Worm (Caenorhabditis elegans) whole organism, L2 larva: Measurements from ENCODE around the gene Y39B6A.7.
A peak's percentile ranks its signal among the peaks of the same experiment; 100 is the strongest.

Source experiments
- C34F6.9 ChIP-seq: fragments of 150-350 bp; optimal IDR thresholded peaks from 2 replicates; lab custom pipeline; 2014; ENCODE audit warnings: missing biosample characterization, missing genetic modification characterization
- F13H6.1 ChIP-seq: sonication (generic microtip); optimal IDR thresholded peaks from 2 replicates; lab custom pipeline; 2016; ENCODE audit warnings: missing genetic modification characterization, missing compliant biosample characterization
- R02D3.7 ChIP-seq: fragments of 150-350 bp; optimal IDR thresholded peaks from 2 replicates; lab custom pipeline; 2014; ENCODE audit warnings: missing biosample characterization, missing genetic modification characterization
- ZK546.5 ChIP-seq: sonication (generic microtip); optimal IDR thresholded peaks from 2 replicates; lab custom pipeline; 2017; ENCODE audit warnings: missing biosample characterization, missing genetic modification characterization
- alr-1 ChIP-seq: fragments of 150-350 bp; optimal IDR thresholded peaks from 2 replicates; lab custom pipeline; 2014; ENCODE audit warnings: missing biosample characterization, missing genetic modification characterization
- aly-2 ChIP-seq: fragments of 150-350 bp; optimal IDR thresholded peaks from 2 replicates; lab custom pipeline; 2014; ENCODE audit warnings: missing biosample characterization, missing genetic modification characterization
- ama-1 ChIP-seq: fragments of 150-350 bp; optimal IDR thresholded peaks from 2 replicates; lab custom pipeline; 2018; ENCODE audit warnings: inconsistent platforms
- blmp-1 ChIP-seq: sonication (generic microtip); optimal IDR thresholded peaks from 2 replicates; lab custom pipeline; 2017; ENCODE audit warnings: missing genetic modification characterization, mild to moderate bottlenecking, missing compliant biosample characterization, antibody characterized with exemption, moderate library complexity; ENCODE audit not compliant: insufficient read depth
- ceh-16 ChIP-seq: fragments of 150-350 bp; optimal IDR thresholded peaks from 2 replicates; lab custom pipeline; 2014; ENCODE audit warnings: missing biosample characterization, missing genetic modification characterization
- dmd-4 ChIP-seq: sonication (generic microtip); optimal IDR thresholded peaks from 2 replicates; lab custom pipeline; 2017; ENCODE audit warnings: missing biosample characterization, missing genetic modification characterization
- egl-27 ChIP-seq: sonication (generic microtip); optimal IDR thresholded peaks from 3 replicates; lab custom pipeline; 2017; ENCODE audit warnings: missing biosample characterization, missing genetic modification reagents, missing genetic modification characterization
- fos-1 ChIP-seq: fragments of 150-350 bp; optimal IDR thresholded peaks from 2 replicates; lab custom pipeline; 2014; ENCODE audit warnings: missing biosample characterization, missing genetic modification characterization
- gmeb-1 ChIP-seq: fragments of 150-350 bp; optimal IDR thresholded peaks from 2 replicates; lab custom pipeline; 2014; ENCODE audit warnings: missing biosample characterization, missing genetic modification characterization
- lin-11 ChIP-seq: fragments of 150-350 bp; sonication (generic microtip); optimal IDR thresholded peaks from 2 replicates; lab custom pipeline; 2014; ENCODE audit warnings: missing biosample characterization, missing genetic modification characterization, inconsistent platforms, mixed read lengths
- lin-13 ChIP-seq: fragments of 150-350 bp; optimal IDR thresholded peaks from 2 replicates; lab custom pipeline; 2014; ENCODE audit warnings: missing biosample characterization, missing genetic modification reagents, missing genetic modification characterization
- lin-39 ChIP-seq: fragments of 150-350 bp; optimal IDR thresholded peaks from 2 replicates; lab custom pipeline; 2014; ENCODE audit warnings: missing biosample characterization, missing genetic modification reagents, missing genetic modification characterization
- lsy-2 ChIP-seq, 2 experiments: fragments of 150-350 bp in 1 of 2; sonication (generic microtip) in 1 of 2; optimal IDR thresholded peaks; 2 replicates each; lab custom pipeline; 2014 to 2017; ENCODE audit warnings: missing biosample characterization in 2 of 2, missing genetic modification characterization in 2 of 2
- mab-5 ChIP-seq: fragments of 150-350 bp; optimal IDR thresholded peaks from 2 replicates; lab custom pipeline; 2014; ENCODE audit warnings: missing biosample characterization, missing genetic modification characterization
- mbf-1 ChIP-seq: sonication (generic microtip); optimal IDR thresholded peaks from 2 replicates; lab custom pipeline; 2017; ENCODE audit warnings: missing biosample characterization, missing genetic modification characterization
- mdl-1 ChIP-seq, 2 experiments: fragments of 150-350 bp in 1 of 2; sonication (generic microtip) in 1 of 2; optimal IDR thresholded peaks; 2 replicates each; lab custom pipeline; 2017; ENCODE audit warnings: missing biosample characterization in 2 of 2, missing genetic modification characterization in 2 of 2
- nhr-10 ChIP-seq: sonication (generic microtip); optimal IDR thresholded peaks from 2 replicates; lab custom pipeline; 2017; ENCODE audit warnings: missing biosample characterization, missing genetic modification characterization
- nhr-11 ChIP-seq: fragments of 150-350 bp; optimal IDR thresholded peaks from 2 replicates; lab custom pipeline; 2014; ENCODE audit warnings: missing biosample characterization, missing genetic modification characterization
- nhr-12 ChIP-seq: fragments of 150-350 bp; optimal IDR thresholded peaks from 2 replicates; lab custom pipeline; 2014; ENCODE audit warnings: missing biosample characterization, missing genetic modification characterization
- nhr-129 ChIP-seq: fragments of 150-350 bp; optimal IDR thresholded peaks from 2 replicates; lab custom pipeline; 2014; ENCODE audit warnings: missing biosample characterization, missing genetic modification characterization
- nhr-21 ChIP-seq: fragments of 150-350 bp; optimal IDR thresholded peaks from 2 replicates; lab custom pipeline; 2014; ENCODE audit warnings: missing biosample characterization, missing genetic modification characterization
- nhr-23 ChIP-seq: fragments of 150-350 bp; optimal IDR thresholded peaks from 2 replicates; lab custom pipeline; 2014; ENCODE audit warnings: missing biosample characterization, missing genetic modification reagents, missing genetic modification characterization
- nhr-237 ChIP-seq: fragments of 150-350 bp; optimal IDR thresholded peaks from 2 replicates; lab custom pipeline; 2014; ENCODE audit warnings: missing biosample characterization, missing genetic modification characterization
- nhr-25 ChIP-seq: fragments of 150-350 bp; sonication (generic microtip); optimal IDR thresholded peaks from 3 replicates; lab custom pipeline; 2014; ENCODE audit warnings: missing biosample characterization, missing genetic modification characterization
- nhr-6 ChIP-seq: fragments of 150-350 bp; optimal IDR thresholded peaks from 2 replicates; lab custom pipeline; 2014; ENCODE audit warnings: missing biosample characterization, missing genetic modification characterization
- nhr-77 ChIP-seq: fragments of 150-350 bp; optimal IDR thresholded peaks from 2 replicates; lab custom pipeline; 2014; ENCODE audit warnings: missing biosample characterization, missing genetic modification characterization
- peb-1 ChIP-seq: fragments of 150-350 bp; optimal IDR thresholded peaks from 2 replicates; lab custom pipeline; 2014; ENCODE audit warnings: missing biosample characterization, missing genetic modification characterization
- sem-4 ChIP-seq: fragments of 150-350 bp; optimal IDR thresholded peaks from 2 replicates; lab custom pipeline; 2014; ENCODE audit warnings: missing biosample characterization, missing genetic modification reagents, missing genetic modification characterization
- skn-1 ChIP-seq: sonication (generic microtip); optimal IDR thresholded peaks from 2 replicates; lab custom pipeline; 2017; ENCODE audit warnings: missing biosample characterization, missing genetic modification characterization
- sma-3 ChIP-seq: sonication (generic microtip); optimal IDR thresholded peaks from 2 replicates; lab custom pipeline; 2016; ENCODE audit warnings: missing genetic modification reagents, missing genetic modification characterization, missing compliant biosample characterization
- sma-9 ChIP-seq, 2 experiments: fragments of 150-350 bp in 1 of 2; sonication (generic microtip) in 1 of 2; optimal IDR thresholded peaks; 2 replicates each; lab custom pipeline; 2014 to 2016; ENCODE audit warnings: missing genetic modification characterization in 2 of 2, mild to moderate bottlenecking in 1 of 2, missing biosample characterization in 1 of 2, missing compliant biosample characterization in 1 of 2, missing genetic modification reagents in 1 of 2, moderate library complexity in 1 of 2
- unc-39 ChIP-seq: fragments of 150-350 bp; optimal IDR thresholded peaks from 2 replicates; lab custom pipeline; 2014; ENCODE audit warnings: missing biosample characterization, missing genetic modification characterization
- unc-55 ChIP-seq: fragments of 150-350 bp; sonication (generic microtip); optimal IDR thresholded peaks from 3 replicates; lab custom pipeline; 2014; ENCODE audit warnings: missing biosample characterization, missing genetic modification reagents, missing genetic modification characterization
- zag-1 ChIP-seq: fragments of 150-350 bp; optimal IDR thresholded peaks from 2 replicates; lab custom pipeline; 2014; ENCODE audit warnings: missing biosample characterization, missing genetic modification characterization
- ztf-1 ChIP-seq: fragments of 200-800 bp; sonication (Bioruptor generic); conservative IDR thresholded peaks from 2 replicates; pipeline ENCODE4 v1.3.6; 2022; ENCODE audit warnings: missing genetic modification characterization, missing compliant biosample characterization
- ztf-11 ChIP-seq: sonication (generic microtip); optimal IDR thresholded peaks from 2 replicates; lab custom pipeline; 2017; ENCODE audit warnings: missing biosample characterization, missing genetic modification characterization

The Y39B6A.7 gene

ce11 chrV:19133507-19133906, 15.4 kb downstream of the Y39B6A.7 start, which contains the start of gene Y39B6A.10:
Gene Y39B6A.10 (minus strand): TSS chrV:19133607.
- TF ChIP-seq aly-2 (tag; lab: Kevin White, UChicago) (no peak), nhr-11 (tag; lab: Kevin White, UChicago) (no peak), mbf-1 (tag; lab: Kevin White, UChicago) (no peak), nhr-23 (tag; lab: Kevin White, UChicago) (no peak), nhr-10 (tag; lab: Kevin White, UChicago) (no peak), ZK546.5 (tag; lab: Kevin White, UChicago) (no peak), nhr-237 (tag; lab: Kevin White, UChicago) (no peak), egl-27 (tag; lab: Kevin White, UChicago) (no peak)

DNA sequence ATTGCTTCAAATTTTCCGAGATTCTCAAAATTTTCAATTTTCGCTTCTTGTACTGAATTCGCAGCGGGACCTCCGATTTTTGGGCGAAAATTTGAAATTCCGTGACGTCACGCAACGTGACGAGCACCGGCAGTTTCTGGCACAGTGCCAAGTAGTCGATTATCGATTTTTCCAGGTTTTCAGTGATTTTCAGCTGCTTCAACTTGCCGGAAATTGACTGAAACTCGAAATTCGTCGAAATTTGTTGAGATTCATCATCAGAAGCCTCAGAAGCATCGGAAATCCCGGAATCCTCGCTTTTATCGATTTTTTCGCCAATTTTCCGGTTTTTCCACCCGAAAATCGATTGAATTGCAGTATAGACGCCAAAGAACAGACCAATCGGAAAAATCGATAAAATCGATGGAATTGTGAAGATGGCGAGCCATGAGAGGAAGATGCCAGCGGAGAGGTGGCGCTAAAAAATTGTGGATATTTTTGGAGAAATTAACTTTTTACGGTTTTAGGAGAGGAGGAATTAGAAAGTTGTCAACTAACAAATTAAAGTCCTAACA, 17.0 kb downstream of the Y39B6A.7 start:
- no peak for TF ChIP-seq aly-2 (tag; lab: Kevin White, UChicago)
- no peak for TF ChIP-seq ztf-1 (GFP tag; lab: Robert Waterston, UW)
- no peak for TF ChIP-seq nhr-6 (tag; lab: Kevin White, UChicago)
- no peak for TF ChIP-seq nhr-12
- no peak for TF ChIP-seq sma-9 (GFP tag; optimal IDR thresholded peaks at IDR 0.05; lab: Kevin White, UChicago)
- TF ChIP-seq sma-9 (tag; optimal IDR thresholded peaks at IDR 0.05; lab: Kevin White, UChicago) = no peak
- no peak for TF ChIP-seq C34F6.9 (tag; lab: Kevin White, UChicago)
- no peak for TF ChIP-seq nhr-23 (tag; lab: Kevin White, UChicago)
- no peak for TF ChIP-seq gmeb-1
- TF ChIP-seq nhr-237 (tag; lab: Kevin White, UChicago) = no peak
- TF ChIP-seq mdl-1 (tag; optimal IDR thresholded peaks at IDR 0.05; lab: Kevin White, UChicago) = no peak
- TF ChIP-seq ztf-11 = no peak
- TF ChIP-seq unc-39 (tag; lab: Kevin White, UChicago) = no peak
- TF ChIP-seq ama-1 (lab: Kevin White, UChicago) = no peak
- no peak for TF ChIP-seq skn-1 (tag; lab: Kevin White, UChicago)
- no peak for TF ChIP-seq mab-5 (tag; lab: Kevin White, UChicago)
- TF ChIP-seq, all 48 proteins: peak for 0

ce11 chrV:19129497-19130212, 19.3 kb downstream of the Y39B6A.7 start:
- no peak for TF ChIP-seq unc-39 (tag; lab: Kevin White, UChicago)
- TF ChIP-seq alr-1 (tag; lab: Kevin White, UChicago) = no peak
- no peak for TF ChIP-seq dmd-4 (tag; lab: Kevin White, UChicago)
- TF ChIP-seq sma-3 = no peak

- TF ChIP-seq sma-9 (GFP tag; optimal IDR thresholded peaks at IDR 0.05; lab: Kevin White, UChicago) (no peak), sma-9 (tag; optimal IDR thresholded peaks at IDR 0.05; lab: Kevin White, UChicago) (no peak), nhr-77 (tag; lab: Kevin White, UChicago) (no peak), unc-55 (no peak), nhr-6 (tag; lab: Kevin White, UChicago) (no peak), peb-1 (tag; lab: Kevin White, UChicago) (no peak), sem-4 (tag; lab: Kevin White, UChicago) (no peak), lin-13 (GFP tag; lab: Kevin White, UChicago) (no peak), ceh-16 (no peak), unc-39 (tag; lab: Kevin White, UChicago) (no peak), nhr-21 (tag; lab: Kevin White, UChicago) (no peak), egl-27 (tag; lab: Kevin White, UChicago) (no peak), ztf-1 (GFP tag; lab: Robert Waterston, UW) (no peak), mab-5 (tag; lab: Kevin White, UChicago) (no peak), nhr-23 (tag; lab: Kevin White, UChicago) (no peak), blmp-1 (tag; lab: Kevin White, UChicago) (no peak), C34F6.9 (tag; lab: Kevin White, UChicago) (no peak)
Measured at ce11 chrV:19127225-19127624, 21.7 kb downstream of the Y39B6A.7 start, which contains the start of gene dyf-17. Gene dyf-17 (plus strand): TSS chrV:19127525.

- TF ChIP-seq egl-27 (tag; lab: Kevin White, UChicago) (peak; percentile 43), unc-55 (peak; percentile 54), mab-5 (tag; lab: Kevin White, UChicago) (peak; percentile 44), lin-39 (tag; lab: Kevin White, UChicago) (no peak), ztf-11 (no peak), fos-1 (tag; lab: Kevin White, UChicago) (no peak), zag-1 (tag; lab: Kevin White, UChicago) (peak; percentile 37), nhr-12 (no peak), nhr-129 (peak; percentile 64), F13H6.1 (tag; lab: Kevin White, UChicago) (peak; percentile 8), peb-1 (tag; lab: Kevin White, UChicago) (no peak), gmeb-1 (peak; percentile 57), lsy-2 (tag; optimal IDR thresholded peaks at IDR 0.05; lab: Kevin White, UChicago) (peak; percentile 26 to 58), mdl-1 (tag; optimal IDR thresholded peaks at IDR 0.05; lab: Kevin White, UChicago) (peak in 1 of 2 experiments; percentile 25), R02D3.7 (tag; lab: Kevin White, UChicago) (peak; percentile 2), nhr-23 (tag; lab: Kevin White, UChicago) (no peak), nhr-25 (tag; lab: Kevin White, UChicago) (peak; percentile 30), aly-2 (tag; lab: Kevin White, UChicago) (no peak), nhr-21 (tag; lab: Kevin White, UChicago) (peak; percentile 39), lin-11 (tag; lab: Kevin White, UChicago) (peak; percentile 37), lin-13 (GFP tag; lab: Kevin White, UChicago) (peak; percentile 70)
Measured at ce11 chrV:19125812-19126211, 23.1 kb downstream of the Y39B6A.7 start.
